Worm (Caenorhabditis elegans) whole organism, L1 larva: ENCODE measurements around the gene F48B9.8.

Experiments used
- ama-1 ChIP-seq: fragments of 150-350 bp; optimal IDR thresholded peaks from 2 replicates; lab custom pipeline; 2014
- ceh-82 ChIP-seq, 3 experiments: fragments of 150-350 bp in 1 of 3; sonication (generic microtip) in 2 of 3; optimal IDR thresholded peaks; 2 replicates each; lab custom pipeline; 2014 to 2017; ENCODE audit warnings: missing biosample characterization in 3 of 3, missing genetic modification characterization in 3 of 3
- ces-1 ChIP-seq: fragments of 150-350 bp; optimal IDR thresholded peaks from 2 replicates; lab custom pipeline; 2014; ENCODE audit warnings: missing biosample characterization, missing genetic modification reagents, missing genetic modification characterization
- lin-35 ChIP-seq, 2 experiments: fragments of 150-350 bp; optimal IDR thresholded peaks; 2 replicates each; lab custom pipeline; 2014; ENCODE audit warnings: missing biosample characterization in 2 of 2, missing genetic modification characterization in 2 of 2, missing genetic modification reagents in 2 of 2
- mdl-1 ChIP-seq, 2 experiments: fragments of 150-350 bp; optimal IDR thresholded peaks; 2 replicates each; lab custom pipeline; 2014 to 2017; ENCODE audit warnings: missing biosample characterization in 2 of 2, missing genetic modification characterization in 2 of 2, inconsistent platforms in 1 of 2
- nhr-11 ChIP-seq: fragments of 150-350 bp; optimal IDR thresholded peaks from 2 replicates; lab custom pipeline; 2014; ENCODE audit warnings: missing biosample characterization, missing genetic modification characterization
- tlp-1 ChIP-seq: fragments of 150-350 bp; optimal IDR thresholded peaks from 2 replicates; lab custom pipeline; 2014; ENCODE audit warnings: missing biosample characterization, missing genetic modification characterization

- TF ChIP-seq mdl-1 (tag; optimal IDR thresholded peaks at IDR 0.05; lab: Kevin White, UChicago), result no peak
- TF ChIP-seq tlp-1, result no peak
- TF ChIP-seq ceh-82 (tag; optimal IDR thresholded peaks at IDR 0.05; lab: Kevin White, UChicago), result no peak
- no peak for TF ChIP-seq ces-1 (GFP tag; lab: Kevin White, UChicago)
- no peak for TF ChIP-seq lin-35 (GFP tag; optimal IDR thresholded peaks at IDR 0.05; lab: Kevin White, UChicago)
- TF ChIP-seq nhr-11 (tag; lab: Kevin White, UChicago), result no peak
- TF ChIP-seq ama-1, result no peak
These were observed 44.6 kb downstream of the F48B9.8 start, which contains the start of gene F53B1.9 for ce11 chrX:2131650-2132049.
